Worm (Caenorhabditis elegans) whole organism, midembryonic: Measurements from ENCODE around the gene col-158.

Experiments used
- T22C8.4 ChIP-seq: fragments of 200-800 bp; sonication (Bioruptor generic); IDR thresholded peaks from 2 replicates; pipeline ENCODE4 v1.3.6; 2022; ENCODE audit warnings: missing genetic modification characterization, missing compliant biosample characterization
- cog-1 ChIP-seq: sonication (generic microtip); optimal IDR thresholded peaks from 2 replicates; lab custom pipeline; 2016; ENCODE audit warnings: missing genetic modification characterization, missing compliant biosample characterization
- flt-1 ChIP-seq: fragments of 200-800 bp; sonication (Bioruptor generic); IDR thresholded peaks from 2 replicates; pipeline ENCODE4 v1.3.6; 2022; ENCODE audit warnings: missing genetic modification characterization, missing compliant biosample characterization
- klf-2 ChIP-seq: fragments of 200-800 bp; sonication (Bioruptor generic); conservative IDR thresholded peaks from 2 replicates; pipeline ENCODE4 v1.3.6; 2022; ENCODE audit warnings: missing genetic modification reagents, missing genetic modification characterization, missing compliant biosample characterization
- med-1 ChIP-seq: sonication (generic microtip); optimal IDR thresholded peaks from 2 replicates; lab custom pipeline; 2017; ENCODE audit warnings: missing genetic modification characterization, mild to moderate bottlenecking, missing compliant biosample characterization, antibody characterized with exemption, missing genetic modification reagents; ENCODE audit not compliant: insufficient read depth
- ref-1 ChIP-seq: fragments of 200-800 bp; sonication (Bioruptor generic); conservative IDR thresholded peaks from 2 replicates; pipeline ENCODE4 v1.3.6; 2022; ENCODE audit warnings: missing genetic modification reagents, missing genetic modification characterization, missing compliant biosample characterization
- tab-1 ChIP-seq: fragments of 200-800 bp; sonication (Bioruptor generic); IDR thresholded peaks from 2 replicates; pipeline ENCODE4 v1.3.6; 2022; ENCODE audit warnings: missing genetic modification characterization, missing compliant biosample characterization
- ztf-23 ChIP-seq: fragments of 200-800 bp; sonication (Bioruptor generic); IDR thresholded peaks from 2 replicates; pipeline ENCODE4 v1.3.6; 2022; ENCODE audit warnings: missing genetic modification reagents, missing genetic modification characterization, missing compliant biosample characterization
- ztf-29 ChIP-seq: fragments of 200-800 bp; sonication (Bioruptor generic); IDR thresholded peaks from 2 replicates; pipeline ENCODE4 v1.3.6; 2022; ENCODE audit warnings: missing genetic modification reagents, missing genetic modification characterization, missing compliant biosample characterization

col-158 gene

DNA sequence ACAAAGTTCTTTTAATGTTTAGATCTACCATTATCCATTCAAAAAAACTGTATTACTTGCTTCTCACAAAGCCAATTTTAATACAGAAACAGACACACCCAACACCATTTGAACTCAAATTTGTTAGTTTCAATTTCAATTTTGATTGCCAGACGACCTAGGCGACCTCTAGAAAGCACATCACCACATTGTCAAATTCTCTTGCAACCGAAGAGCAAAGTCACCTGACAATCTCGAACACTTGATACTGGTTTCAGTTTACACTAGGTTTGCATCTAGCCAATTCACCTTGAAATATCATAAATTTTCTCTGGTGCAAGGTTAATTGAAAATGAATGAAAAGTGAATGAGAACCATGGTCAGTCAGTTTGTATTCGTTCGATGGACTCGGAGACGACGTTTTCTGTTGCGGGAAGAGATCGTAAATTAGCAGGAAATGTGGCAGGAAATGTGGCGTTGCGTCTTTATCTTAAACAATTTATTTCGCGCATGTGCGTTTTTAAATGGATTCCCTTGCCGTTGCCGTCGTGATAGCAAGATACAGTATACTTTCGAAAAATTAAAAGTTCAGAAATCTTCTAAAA lies 32.0 kb upstream of the col-158 start:
- TF ChIP-seq cog-1 (tag; lab: Kevin White, UChicago) (no peak), T22C8.4 (GFP tag; lab: Robert Waterston, UW) (no peak), klf-2 (GFP tag; lab: Robert Waterston, UW) (no peak), ztf-29 (GFP tag; lab: Robert Waterston, UW) (no peak), tab-1 (no peak), med-1 (GFP tag; lab: Kevin White, UChicago) (no peak), ztf-23 (GFP tag; lab: Robert Waterston, UW) (no peak), flt-1 (no peak), ref-1 (GFP tag; lab: Robert Waterston, UW) (no peak)

DNA sequence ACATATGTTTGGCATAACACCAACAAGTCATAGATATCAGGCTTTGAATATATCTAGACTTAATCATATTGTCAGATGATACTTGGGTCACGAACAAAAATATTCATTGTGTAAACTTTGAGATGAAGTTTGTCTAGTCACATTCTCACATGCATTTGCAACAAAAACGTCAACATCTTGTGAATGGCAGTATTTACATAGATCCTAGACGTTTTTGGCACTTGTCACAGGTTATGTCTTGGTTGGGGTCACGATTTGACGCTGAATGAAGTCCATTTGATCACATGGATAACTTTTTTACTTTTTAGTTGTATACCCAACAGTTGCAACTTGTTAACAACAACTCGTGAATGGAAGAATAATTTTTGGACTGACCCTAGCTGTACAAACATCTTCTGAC lies 31.1 kb upstream of the col-158 start:
- TF ChIP-seq tab-1 (no peak), flt-1 (no peak), klf-2 (GFP tag; lab: Robert Waterston, UW) (no peak), ztf-23 (GFP tag; lab: Robert Waterston, UW) (no peak), ztf-29 (GFP tag; lab: Robert Waterston, UW) (no peak), cog-1 (tag; lab: Kevin White, UChicago) (no peak), T22C8.4 (GFP tag; lab: Robert Waterston, UW) (no peak)

DNA sequence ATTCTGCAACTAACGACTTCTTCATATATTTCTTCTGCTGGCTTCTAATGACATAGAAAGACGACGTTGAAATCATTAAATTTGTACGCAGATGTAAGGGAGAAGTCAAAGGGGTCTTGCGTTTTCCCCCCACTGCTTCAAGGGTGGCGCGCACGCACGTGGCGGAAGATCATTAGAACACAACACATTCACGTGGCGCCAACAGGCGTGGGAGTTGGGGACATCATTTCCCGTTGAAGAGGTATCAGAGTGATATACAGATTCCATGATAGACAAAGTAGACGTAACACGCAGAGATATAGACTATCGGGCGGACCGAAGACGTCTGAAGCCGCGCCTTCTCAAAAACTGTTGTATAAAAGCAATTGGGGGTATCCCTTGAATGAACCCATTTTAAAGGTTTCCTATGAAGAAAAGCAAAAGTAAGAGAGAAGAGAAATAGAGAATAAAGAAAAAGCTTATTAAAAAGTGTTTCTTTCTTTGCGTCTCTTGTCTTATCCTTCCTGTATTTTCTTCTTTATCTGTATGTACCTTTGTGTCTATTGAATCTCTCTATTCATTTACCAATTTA lies 30.0 kb upstream of the col-158 start:
- no peak for TF ChIP-seq ztf-23 (GFP tag; lab: Robert Waterston, UW)
- TF ChIP-seq flt-1: no peak

DNA sequence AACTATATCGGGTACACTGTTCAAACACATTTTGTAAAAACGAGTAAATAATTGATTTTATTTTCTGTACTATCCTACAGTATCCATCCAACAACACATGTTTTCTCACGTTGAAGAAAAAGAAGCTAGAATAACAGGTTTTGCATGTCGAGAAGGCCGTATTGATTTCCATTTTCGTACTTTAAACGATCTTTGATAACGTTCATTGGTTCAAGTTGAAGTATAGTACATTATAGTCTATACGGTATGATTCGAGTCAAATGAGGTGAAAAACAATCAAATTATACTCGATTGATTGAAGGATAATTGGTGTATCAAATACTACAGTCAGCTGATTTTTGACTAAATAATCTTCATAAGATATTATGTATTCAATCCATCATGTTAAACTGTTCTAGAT lies 28.9 kb upstream of the col-158 start:
- TF ChIP-seq tab-1 (no peak), ztf-23 (GFP tag; lab: Robert Waterston, UW) (no peak), klf-2 (GFP tag; lab: Robert Waterston, UW) (no peak), med-1 (GFP tag; lab: Kevin White, UChicago) (no peak), ztf-29 (GFP tag; lab: Robert Waterston, UW) (no peak), ref-1 (GFP tag; lab: Robert Waterston, UW) (no peak)

DNA sequence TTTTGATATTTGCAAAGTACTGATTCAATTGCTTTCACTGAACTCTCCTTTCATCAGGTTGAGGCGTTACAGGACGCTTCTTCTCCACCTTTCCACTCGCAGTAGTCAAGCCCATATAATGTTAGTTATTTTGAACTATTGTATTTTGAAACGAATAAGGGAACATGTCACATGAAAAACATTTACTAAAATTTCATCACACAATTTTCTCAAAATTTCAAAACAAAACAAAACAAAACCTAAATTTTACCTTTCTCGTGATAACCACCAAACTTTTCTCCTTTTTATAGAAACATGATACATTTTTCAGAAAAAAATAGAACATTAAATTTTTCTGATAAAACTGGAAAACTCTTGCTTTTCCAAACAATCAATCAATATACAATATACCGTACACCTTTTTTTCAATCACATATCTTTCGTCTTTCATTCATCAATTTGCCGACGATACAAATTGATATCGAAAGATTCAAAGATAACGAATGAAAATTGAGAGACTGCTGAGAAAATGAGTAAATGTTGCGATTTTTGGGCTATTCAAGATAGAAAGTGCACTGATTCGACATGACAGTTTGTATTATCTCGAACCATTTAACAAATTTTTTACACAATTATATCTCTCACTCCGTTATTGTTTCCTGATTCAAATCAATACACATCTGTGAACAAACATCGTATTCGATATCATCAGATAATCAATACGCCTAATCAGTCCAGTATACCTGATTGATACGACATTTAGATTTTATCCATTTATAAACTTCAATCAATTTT lies 28.1 kb upstream of the col-158 start:
- TF ChIP-seq cog-1 (tag; lab: Kevin White, UChicago) (no peak), ztf-23 (GFP tag; lab: Robert Waterston, UW) (no peak), klf-2 (GFP tag; lab: Robert Waterston, UW) (no peak), tab-1 (no peak), flt-1 (no peak), ztf-29 (GFP tag; lab: Robert Waterston, UW) (no peak), med-1 (GFP tag; lab: Kevin White, UChicago) (no peak)

DNA sequence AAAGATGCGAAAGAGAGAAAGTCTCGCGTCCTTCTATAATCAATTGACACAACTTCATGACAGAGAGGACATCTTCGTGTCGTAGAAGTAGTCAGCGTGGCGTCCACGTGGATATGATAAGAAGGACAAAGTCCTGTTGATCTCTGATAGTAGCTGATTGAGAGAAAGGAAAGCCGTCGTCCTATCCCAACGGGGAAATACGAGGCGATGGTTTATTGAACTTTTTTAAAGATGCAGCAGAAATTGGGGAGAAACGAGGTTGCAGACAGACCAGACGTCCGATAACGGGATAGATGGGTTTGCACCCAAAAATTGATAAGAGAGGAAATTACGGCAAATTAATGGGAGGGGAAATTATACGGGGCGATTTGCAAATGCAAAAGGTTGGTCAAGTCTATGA lies 26.9 kb upstream of the col-158 start:
- TF ChIP-seq T22C8.4 (GFP tag; lab: Robert Waterston, UW): no peak
- no peak for TF ChIP-seq tab-1
- TF ChIP-seq ztf-23 (GFP tag; lab: Robert Waterston, UW): no peak
- no peak for TF ChIP-seq ztf-29 (GFP tag; lab: Robert Waterston, UW)
- no peak for TF ChIP-seq flt-1
- no peak for TF ChIP-seq cog-1 (tag; lab: Kevin White, UChicago)
- TF ChIP-seq klf-2 (GFP tag; lab: Robert Waterston, UW): no peak
- no peak for TF ChIP-seq ref-1 (GFP tag; lab: Robert Waterston, UW)
- no peak for TF ChIP-seq med-1 (GFP tag; lab: Kevin White, UChicago)

DNA sequence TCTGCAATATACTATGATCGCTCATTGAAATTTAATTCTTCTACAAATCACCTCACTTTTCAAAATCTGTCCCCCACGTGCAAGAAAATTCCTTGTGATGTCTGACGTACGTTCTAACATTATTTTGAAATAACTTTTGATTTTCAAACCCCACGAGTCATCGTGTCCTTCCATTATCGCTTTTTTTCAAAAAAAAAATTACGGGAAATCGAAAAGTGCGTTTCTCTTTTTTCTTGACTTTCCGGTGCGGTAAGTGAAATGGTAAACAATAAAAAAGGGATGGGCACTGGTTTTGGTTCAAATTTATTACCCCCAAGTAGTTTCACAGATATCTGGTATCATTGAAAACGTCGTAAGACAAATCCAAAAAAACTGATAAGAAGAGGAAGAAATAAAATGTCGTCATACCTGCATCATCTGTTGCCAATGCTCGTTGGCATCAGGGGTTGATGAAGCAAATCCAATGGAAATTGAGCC lies 25.8 kb upstream of the col-158 start:
- TF ChIP-seq flt-1 (no peak), tab-1 (no peak), klf-2 (GFP tag; lab: Robert Waterston, UW) (no peak), ref-1 (GFP tag; lab: Robert Waterston, UW) (no peak), T22C8.4 (GFP tag; lab: Robert Waterston, UW) (no peak), med-1 (GFP tag; lab: Kevin White, UChicago) (no peak), ztf-23 (GFP tag; lab: Robert Waterston, UW) (no peak), cog-1 (tag; lab: Kevin White, UChicago) (no peak), ztf-29 (GFP tag; lab: Robert Waterston, UW) (no peak)

DNA sequence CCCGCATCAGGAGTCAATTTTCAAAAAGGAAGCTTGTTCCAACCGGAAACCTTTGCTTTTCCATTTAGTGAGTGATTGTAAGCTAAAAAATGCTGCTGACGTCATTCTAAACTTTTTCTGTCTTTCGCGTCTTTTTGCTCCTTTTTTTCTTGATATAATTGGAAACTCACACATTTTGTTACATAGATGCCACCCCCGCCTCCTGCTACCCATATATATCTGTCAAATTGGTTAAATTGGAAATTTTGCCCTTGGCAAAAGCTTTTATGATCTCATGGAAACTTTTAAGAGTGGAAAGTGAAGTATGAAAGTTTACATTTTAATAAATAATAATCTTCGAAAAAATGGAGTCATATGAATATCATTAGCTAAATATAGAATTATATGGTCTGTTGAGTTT lies 19.4 kb upstream of the col-158 start:
- TF ChIP-seq ztf-23 (GFP tag; lab: Robert Waterston, UW): no peak
- TF ChIP-seq ref-1 (GFP tag; lab: Robert Waterston, UW): no peak
- no peak for TF ChIP-seq T22C8.4 (GFP tag; lab: Robert Waterston, UW)
- no peak for TF ChIP-seq cog-1 (tag; lab: Kevin White, UChicago)
- TF ChIP-seq ztf-29 (GFP tag; lab: Robert Waterston, UW): no peak
- no peak for TF ChIP-seq flt-1
- no peak for TF ChIP-seq klf-2 (GFP tag; lab: Robert Waterston, UW)

DNA sequence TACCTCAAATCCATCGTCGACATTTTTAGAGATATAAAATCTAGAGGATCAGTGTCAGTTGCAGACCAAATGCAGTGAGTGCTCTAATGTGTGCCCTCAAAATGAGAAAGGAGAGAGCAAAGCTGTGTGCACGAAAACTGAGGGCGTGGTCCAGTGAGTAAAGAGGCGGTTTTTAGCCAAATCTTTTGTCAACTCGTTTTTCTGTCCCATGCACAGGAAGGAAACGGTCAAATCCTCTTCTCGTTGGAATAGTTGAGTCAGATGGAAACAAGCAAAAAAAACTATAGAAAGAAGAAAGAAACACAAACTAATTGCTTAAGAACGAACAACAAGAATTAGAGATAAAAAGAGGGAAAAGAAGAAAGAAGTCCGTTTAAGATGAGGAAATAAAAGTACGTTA lies 17.5 kb upstream of the col-158 start, which contains the start of gene D2023.3:
Gene D2023.3, minus strand, starts transcription at position 101 of the 400 bp plus-strand sequence.
- TF ChIP-seq ztf-23 (GFP tag; lab: Robert Waterston, UW) (no peak), T22C8.4 (GFP tag; lab: Robert Waterston, UW) (no peak), tab-1 (no peak), flt-1 (no peak), med-1 (GFP tag; lab: Kevin White, UChicago) (no peak), ref-1 (GFP tag; lab: Robert Waterston, UW) (no peak), ztf-29 (GFP tag; lab: Robert Waterston, UW) (no peak), klf-2 (GFP tag; lab: Robert Waterston, UW) (no peak), cog-1 (tag; lab: Kevin White, UChicago) (no peak)
